Worm (Caenorhabditis elegans): ENCODE data around the gene acl-4.
A peak's percentile ranks its signal among the peaks of the same experiment; 100 is the strongest.

The acl-4 gene

DNA sequence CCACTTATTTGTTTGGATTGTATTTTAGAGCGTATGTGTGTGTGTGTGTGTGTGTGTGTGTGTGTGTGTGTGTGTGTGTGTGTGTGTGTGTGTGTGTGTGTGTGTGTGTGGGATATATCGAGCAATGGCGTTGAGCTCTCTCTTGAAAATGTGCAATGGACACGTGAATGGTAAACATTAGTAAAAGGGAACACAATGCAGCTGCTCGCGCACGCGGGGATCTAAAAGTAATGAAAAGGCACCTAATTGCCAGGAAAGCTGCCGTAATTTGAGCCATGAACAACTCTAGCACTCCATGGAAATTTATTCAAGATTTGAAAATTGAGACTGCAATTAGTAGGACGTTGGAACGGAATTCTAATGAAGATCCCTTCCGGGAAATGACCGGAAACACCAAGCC, 27.0 kb downstream of the acl-4 start (continued):
- TF ChIP-seq gmeb-2 (tag; optimal IDR thresholded peaks at IDR 0.05) (peak; percentile 7), sdc-2 (tag; optimal IDR thresholded peaks at IDR 0.05) (no peak), ceh-45 (GFP tag; IDR thresholded peaks at IDR 0.05) (no peak), fax-1 (tag; optimal IDR thresholded peaks at IDR 0.05) (no peak), hlh-15 (tag; optimal IDR thresholded peaks at IDR 0.05) (no peak), Y22D7AL.16 (tag; optimal IDR thresholded peaks at IDR 0.05) (no peak), K02D7.2 (tag; optimal IDR thresholded peaks at IDR 0.05) (no peak), ceh-31 (tag; optimal IDR thresholded peaks at IDR 0.05) (peak; percentile 56), tbx-7 (tag; optimal IDR thresholded peaks at IDR 0.05) (no peak), ztf-16 (tag; optimal IDR thresholded peaks at IDR 0.05) (no peak), ceh-22 (tag; optimal IDR thresholded peaks at IDR 0.05) (no peak)

DNA sequence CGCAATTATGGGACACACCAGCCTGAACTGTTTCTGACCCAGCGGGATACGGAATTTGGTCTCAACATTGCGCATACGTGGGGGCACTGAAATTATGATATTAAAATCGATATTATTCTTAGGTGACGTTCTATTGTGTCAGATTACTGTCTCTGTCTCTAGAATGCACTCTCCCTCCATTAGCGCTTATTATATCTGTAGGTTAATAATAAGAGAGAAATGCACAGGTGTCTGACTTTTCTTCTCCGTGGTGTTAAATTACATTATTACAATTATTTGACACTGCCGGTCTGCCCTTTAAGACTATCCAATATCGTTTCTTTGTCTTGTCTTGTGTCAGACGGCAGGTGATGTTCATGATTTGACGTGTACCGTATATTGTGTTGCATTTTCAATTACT, 27.6 kb downstream of the acl-4 start:
- no peak for TF ChIP-seq pax-1 (tag; optimal IDR thresholded peaks at IDR 0.05)
- TF ChIP-seq ceh-34 (tag; optimal IDR thresholded peaks at IDR 0.05): peak; percentile 86

DNA sequence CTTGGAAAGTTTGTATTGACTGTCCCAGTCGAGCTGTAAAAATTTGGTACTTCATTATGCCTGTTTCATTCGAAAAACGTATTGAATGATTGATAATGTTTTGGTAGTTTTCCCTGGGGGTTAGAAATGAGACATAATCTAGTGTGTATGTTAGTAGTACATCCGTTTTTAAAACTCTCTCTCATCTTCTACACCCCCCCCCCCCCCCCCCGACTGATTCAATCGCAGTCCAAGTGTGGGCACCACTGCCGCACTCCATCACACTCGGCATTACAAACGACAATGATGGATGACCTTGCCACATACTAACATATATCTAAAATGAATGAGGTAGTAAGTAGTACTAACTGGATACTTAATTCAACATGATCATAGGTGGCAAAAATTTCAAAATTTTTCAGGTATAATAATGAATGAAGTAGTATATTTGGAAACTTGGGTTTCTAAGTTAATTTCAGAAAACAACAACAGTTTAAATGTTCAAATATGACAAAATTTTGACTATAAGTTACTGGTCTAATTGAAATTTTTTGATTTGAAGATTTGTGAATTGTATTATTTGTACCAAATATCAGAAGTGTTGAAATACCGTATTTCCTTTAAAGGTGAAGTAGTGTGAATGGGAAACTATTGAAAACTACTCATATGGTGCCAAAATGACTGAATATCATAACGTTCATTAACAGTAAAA, 28.7 kb downstream of the acl-4 start:
- TF ChIP-seq ceh-22 (tag; optimal IDR thresholded peaks at IDR 0.05) (no peak), pat-9 (tag; optimal IDR thresholded peaks at IDR 0.05) (no peak), dve-1 (tag; optimal IDR thresholded peaks at IDR 0.05) (no peak), ceh-30 (tag; optimal IDR thresholded peaks at IDR 0.05) (no peak), odd-2 (tag; optimal IDR thresholded peaks at IDR 0.05) (no peak), F13H6.1 (tag; optimal IDR thresholded peaks at IDR 0.05) (no peak), ceh-24 (tag; optimal IDR thresholded peaks at IDR 0.05) (no peak), npax-4 (tag; optimal IDR thresholded peaks at IDR 0.05) (no peak), hlh-15 (tag; optimal IDR thresholded peaks at IDR 0.05) (no peak)

DNA sequence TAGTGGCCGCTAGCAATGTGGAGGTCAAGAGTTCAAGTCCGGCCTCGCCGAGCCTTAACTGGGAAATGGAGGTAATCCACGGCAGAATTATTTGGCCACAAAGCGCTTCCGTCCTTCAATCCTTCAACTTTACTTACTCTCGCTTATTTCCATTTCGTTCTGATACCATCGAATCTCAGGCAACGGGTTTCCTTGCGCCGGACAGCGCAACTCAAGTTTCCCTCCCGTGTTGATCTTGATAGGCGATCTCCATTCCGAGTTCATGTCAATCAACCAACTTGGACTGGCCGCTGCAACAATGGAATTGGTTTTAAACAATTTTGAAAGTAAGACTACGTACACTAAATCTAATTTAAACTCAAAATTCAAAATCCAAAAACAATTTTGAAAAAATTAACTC, 29.4 kb downstream of the acl-4 start:
- no peak for TF ChIP-seq C38D4.7 (GFP tag; optimal IDR thresholded peaks at IDR 0.05)
- no peak for TF ChIP-seq ceh-2 (tag; optimal IDR thresholded peaks at IDR 0.05)
- TF ChIP-seq Y22D7AL.16 (tag; optimal IDR thresholded peaks at IDR 0.05): no peak
- no peak for TF ChIP-seq ceh-48 (tag; optimal IDR thresholded peaks at IDR 0.05)
- no peak for TF ChIP-seq elt-4 (tag; optimal IDR thresholded peaks at IDR 0.05)
- no peak for TF ChIP-seq unc-3 (GFP tag; conservative IDR thresholded peaks at IDR 0.05)
- TF ChIP-seq unc-3 (tag; optimal IDR thresholded peaks at IDR 0.05): no peak
- TF ChIP-seq unc-42 (tag; optimal IDR thresholded peaks at IDR 0.05): no peak

DNA sequence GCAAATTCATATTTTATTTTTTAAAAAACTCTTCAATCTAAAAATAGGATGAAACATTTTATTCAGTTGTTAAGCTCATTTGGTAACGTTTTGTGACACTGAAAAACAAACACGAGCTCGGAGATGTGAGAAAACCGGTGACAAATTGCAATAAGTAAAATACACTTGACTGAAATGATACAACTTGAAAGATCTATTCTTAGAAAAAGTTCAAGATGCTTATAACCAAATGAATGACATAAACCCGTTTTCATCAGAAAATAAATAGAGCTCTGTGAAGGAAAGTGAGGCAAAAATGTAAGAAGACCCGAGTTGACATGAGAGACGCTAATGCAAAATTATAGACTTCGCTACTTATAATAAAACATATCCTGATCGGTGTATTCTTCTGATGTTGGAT, 30.9 kb downstream of the acl-4 start, which contains the start of gene smex-2:
Gene smex-2 (minus strand): TSS at position 101 of the 400 bp plus-strand sequence.
- TF ChIP-seq pat-9 (tag; optimal IDR thresholded peaks at IDR 0.05) (no peak), nhr-11 (tag; optimal IDR thresholded peaks at IDR 0.05) (no peak), ceh-2 (tag; optimal IDR thresholded peaks at IDR 0.05) (no peak), gmeb-2 (tag; optimal IDR thresholded peaks at IDR 0.05) (no peak), unc-86 (tag; optimal IDR thresholded peaks at IDR 0.05) (no peak), eyg-1 (tag; optimal IDR thresholded peaks at IDR 0.05) (no peak), syd-9 (tag; optimal IDR thresholded peaks at IDR 0.05) (no peak), mec-3 (tag; optimal IDR thresholded peaks at IDR 0.05; ENCODE audit: borderline replicate concordance) (no peak), fkh-10 (GFP tag; optimal IDR thresholded peaks at IDR 0.05) (no peak), rnt-1 (tag; optimal IDR thresholded peaks at IDR 0.05) (no peak), ets-4 (tag; optimal IDR thresholded peaks at IDR 0.05) (no peak), ceh-31 (tag; optimal IDR thresholded peaks at IDR 0.05) (no peak), lin-11 (tag; optimal IDR thresholded peaks at IDR 0.05) (no peak), pax-1 (tag; optimal IDR thresholded peaks at IDR 0.05) (no peak), ceh-9 (tag; optimal IDR thresholded peaks at IDR 0.05) (no peak), K09A11.1 (tag; optimal IDR thresholded peaks at IDR 0.05; ENCODE audit: insufficient read depth) (no peak), ceh-6 (GFP tag; optimal IDR thresholded peaks at IDR 0.05) (no peak), elt-2 (tag; optimal IDR thresholded peaks at IDR 0.05) (no peak), fax-1 (tag; optimal IDR thresholded peaks at IDR 0.05) (no peak), tbx-2 (tag; optimal IDR thresholded peaks at IDR 0.05) (no peak)

Data from whole organism, late embryonic.